Worm (Caenorhabditis elegans) whole organism, L4 larva: ENCODE measurements around the gene F57A8.1.

Experiments used
- F37D6.2 ChIP-seq: sonication (generic microtip); optimal IDR thresholded peaks from 2 replicates; lab custom pipeline; 2016; ENCODE audit warnings: mild to moderate bottlenecking, missing genetic modification characterization, missing compliant biosample characterization
- F49E8.2 ChIP-seq: sonication (generic microtip); optimal IDR thresholded peaks from 2 replicates; lab custom pipeline; 2016; ENCODE audit warnings: missing compliant biosample characterization, mild to moderate bottlenecking, missing genetic modification characterization, borderline replicate concordance
- Y75B8A.6 ChIP-seq: fragments of 200-800 bp; sonication (Bioruptor generic); IDR thresholded peaks from 2 replicates; pipeline ENCODE4 v1.3.6; 2022; ENCODE audit warnings: missing genetic modification reagents, missing genetic modification characterization, missing compliant biosample characterization
- ZK337.2 ChIP-seq: fragments of 200-800 bp; sonication (Bioruptor generic); IDR thresholded peaks from 2 replicates; pipeline ENCODE4 v1.3.6; 2022; ENCODE audit warnings: missing genetic modification reagents, missing genetic modification characterization, missing compliant biosample characterization
- ZK546.5 ChIP-seq, 2 experiments: sonication (generic microtip); optimal IDR thresholded peaks; 2 replicates each; lab custom pipeline; 2017; ENCODE audit warnings: missing biosample characterization in 2 of 2, missing genetic modification characterization in 2 of 2
- aha-1 ChIP-seq: fragments of 150-350 bp; peaks from one replicate; lab custom pipeline; 2014; ENCODE audit warnings: missing biosample characterization, missing genetic modification characterization
- ama-1 ChIP-seq: fragments of 150-350 bp; optimal IDR thresholded peaks from 2 replicates; lab custom pipeline; 2014; ENCODE audit warnings: inconsistent platforms, mixed read lengths
- ceh-44 ChIP-seq: fragments of 200-800 bp; sonication (Bioruptor generic); IDR thresholded peaks from 2 replicates; pipeline ENCODE4 v1.3.6; 2022; ENCODE audit warnings: missing genetic modification reagents, missing genetic modification characterization, missing compliant biosample characterization
- ctbp-1 ChIP-seq: fragments of 200-800 bp; sonication (Bioruptor generic); IDR thresholded peaks from 2 replicates; pipeline ENCODE4 v1.3.6; 2022; ENCODE audit warnings: missing genetic modification reagents, missing genetic modification characterization, missing compliant biosample characterization
- daf-16 ChIP-seq, 3 experiments: sonication (generic microtip); optimal IDR thresholded peaks; 2 replicates each; lab custom pipeline; 2016 to 2017; ENCODE audit warnings: missing genetic modification characterization in 3 of 3, missing genetic modification reagents in 3 of 3, mild to moderate bottlenecking in 2 of 3, missing compliant biosample characterization in 2 of 3, missing biosample characterization in 1 of 3, moderate library complexity in 1 of 3
- daf-19 ChIP-seq: fragments of 200-800 bp; sonication (Bioruptor generic); conservative IDR thresholded peaks from 2 replicates; pipeline ENCODE4 v1.3.6; 2022; ENCODE audit warnings: missing genetic modification characterization, missing compliant biosample characterization
- dmd-8 ChIP-seq: fragments of 200-800 bp; sonication (Bioruptor generic); IDR thresholded peaks from 2 replicates; pipeline ENCODE4 v1.3.6; 2022; ENCODE audit warnings: missing genetic modification characterization, missing compliant biosample characterization
- fos-1 ChIP-seq: fragments of 150-350 bp; optimal IDR thresholded peaks from 2 replicates; lab custom pipeline; 2014; ENCODE audit warnings: missing biosample characterization, missing genetic modification characterization
- gei-8 ChIP-seq: fragments of 200-800 bp; sonication (Bioruptor generic); optimal IDR thresholded peaks from 2 replicates; lab custom pipeline; 2018; ENCODE audit warnings: mild to moderate bottlenecking, missing genetic modification characterization, missing compliant biosample characterization
- hlh-11 ChIP-seq: fragments of 200-800 bp; sonication (Bioruptor generic); optimal IDR thresholded peaks from 2 replicates; lab custom pipeline; 2018; ENCODE audit warnings: mild to moderate bottlenecking, missing genetic modification characterization, missing compliant biosample characterization
- jun-1 ChIP-seq: fragments of 150-350 bp; optimal IDR thresholded peaks from 2 replicates; lab custom pipeline; 2014; ENCODE audit warnings: missing biosample characterization, missing genetic modification reagents, missing genetic modification characterization
- lin-1 ChIP-seq: fragments of 200-800 bp; sonication (Bioruptor generic); IDR thresholded peaks from 2 replicates; pipeline ENCODE4 v1.3.6; 2022; ENCODE audit warnings: missing genetic modification reagents, missing genetic modification characterization, missing compliant biosample characterization
- lin-15B ChIP-seq: fragments of 150-350 bp; sonication (generic microtip); optimal IDR thresholded peaks from 3 replicates; lab custom pipeline; 2014; ENCODE audit warnings: missing biosample characterization, missing genetic modification characterization
- lin-39 ChIP-seq: fragments of 150-350 bp; optimal IDR thresholded peaks from 2 replicates; lab custom pipeline; 2014; ENCODE audit warnings: missing biosample characterization, missing genetic modification reagents, missing genetic modification characterization
- lsy-2 ChIP-seq, 2 experiments: fragments of 150-350 bp in 1 of 2; sonication (generic microtip) in 1 of 2; optimal IDR thresholded peaks; 2 replicates each; lab custom pipeline; 2014 to 2017; ENCODE audit warnings: missing biosample characterization in 2 of 2, missing genetic modification characterization in 2 of 2
- mdl-1 ChIP-seq, 2 experiments: fragments of 150-350 bp in 1 of 2; sonication (generic microtip) in 1 of 2; optimal IDR thresholded peaks; 2 replicates each; lab custom pipeline; 2014 to 2017; ENCODE audit warnings: missing biosample characterization in 2 of 2, missing genetic modification characterization in 2 of 2
- mep-1 ChIP-seq: fragments of 150-350 bp; sonication (generic microtip); optimal IDR thresholded peaks from 3 replicates; lab custom pipeline; 2014; ENCODE audit warnings: missing biosample characterization, missing genetic modification characterization
- mxl-2 ChIP-seq: fragments of 200-800 bp; sonication (Bioruptor generic); conservative IDR thresholded peaks from 2 replicates; pipeline ENCODE4 v1.3.6; 2022; ENCODE audit warnings: missing genetic modification reagents, missing genetic modification characterization, missing compliant biosample characterization
- mxl-3 ChIP-seq: fragments of 200-800 bp; sonication (Bioruptor generic); optimal IDR thresholded peaks from 2 replicates; lab custom pipeline; 2018; ENCODE audit warnings: mild to moderate bottlenecking, missing genetic modification characterization, missing compliant biosample characterization
- nhr-11 ChIP-seq: fragments of 150-350 bp; optimal IDR thresholded peaks from 2 replicates; lab custom pipeline; 2014; ENCODE audit warnings: missing biosample characterization, missing genetic modification characterization
- nhr-25 ChIP-seq: sonication (generic microtip); optimal IDR thresholded peaks from 2 replicates; lab custom pipeline; 2017; ENCODE audit warnings: missing genetic modification characterization, mild to moderate bottlenecking, missing compliant biosample characterization, antibody characterized with exemption, moderate library complexity, borderline replicate concordance; ENCODE audit not compliant: insufficient read depth
- nhr-28 ChIP-seq: fragments of 150-350 bp; optimal IDR thresholded peaks from 2 replicates; lab custom pipeline; 2014; ENCODE audit warnings: missing biosample characterization, missing genetic modification characterization
- nhr-48 ChIP-seq: sonication (generic microtip); optimal IDR thresholded peaks from 2 replicates; lab custom pipeline; 2016; ENCODE audit warnings: mild to moderate bottlenecking, missing genetic modification characterization, missing compliant biosample characterization
- nhr-77 ChIP-seq: fragments of 150-350 bp; optimal IDR thresholded peaks from 2 replicates; lab custom pipeline; 2014; ENCODE audit warnings: missing biosample characterization, missing genetic modification characterization
- rbr-2 ChIP-seq: sonication (generic microtip); optimal IDR thresholded peaks from 2 replicates; lab custom pipeline; 2016; ENCODE audit warnings: missing genotype, missing genetic modification characterization, missing compliant biosample characterization
- sdz-12 ChIP-seq: fragments of 200-800 bp; sonication (Bioruptor generic); optimal IDR thresholded peaks from 2 replicates; lab custom pipeline; 2018; ENCODE audit warnings: mild to moderate bottlenecking, missing genetic modification characterization, missing compliant biosample characterization
- set-16 ChIP-seq: fragments of 200-800 bp; sonication (Bioruptor generic); IDR thresholded peaks from 2 replicates; pipeline ENCODE4 v1.3.6; 2022; ENCODE audit warnings: missing genetic modification reagents, missing genetic modification characterization, missing compliant biosample characterization
- spr-3 ChIP-seq: fragments of 200-800 bp; sonication (Bioruptor generic); optimal IDR thresholded peaks from 2 replicates; lab custom pipeline; 2018; ENCODE audit warnings: mild to moderate bottlenecking, missing genetic modification characterization, missing compliant biosample characterization
- tag-97 ChIP-seq: fragments of 200-800 bp; sonication (Bioruptor generic); IDR thresholded peaks from 2 replicates; pipeline ENCODE4 v1.3.6; 2022; ENCODE audit warnings: missing genetic modification characterization, missing compliant biosample characterization
- unc-130 ChIP-seq: sonication (generic microtip); optimal IDR thresholded peaks from 2 replicates; lab custom pipeline; 2016; ENCODE audit warnings: missing genetic modification reagents, missing genetic modification characterization, missing compliant biosample characterization
- unc-62 ChIP-seq, 3 experiments: fragments of 150-350 bp in 1 of 3; sonication (generic microtip); optimal IDR thresholded peaks in 2 of 3; peaks in 1 of 3; 1 replicate in 1 of 3; 2 replicates in 2 of 3; lab custom pipeline; 2014 to 2017; ENCODE audit warnings: missing biosample characterization in 3 of 3, missing genetic modification characterization in 3 of 3, missing genetic modification reagents in 3 of 3, missing genotype in 1 of 3
- vab-7 ChIP-seq: fragments of 200-800 bp; sonication (Bioruptor generic); IDR thresholded peaks from 2 replicates; pipeline ENCODE4 v1.3.6; 2022; ENCODE audit warnings: missing genetic modification reagents, missing genetic modification characterization, missing compliant biosample characterization
- zfp-3 ChIP-seq: fragments of 200-800 bp; sonication (Bioruptor generic); conservative IDR thresholded peaks from 2 replicates; pipeline ENCODE4 v1.3.6; 2022; ENCODE audit warnings: missing genetic modification reagents, missing genetic modification characterization, missing compliant biosample characterization
- ztf-11 ChIP-seq: fragments of 150-350 bp; optimal IDR thresholded peaks from 2 replicates; lab custom pipeline; 2014; ENCODE audit warnings: missing biosample characterization, missing genetic modification characterization

Gene F57A8.1

ce11 chrV:10060039-10060438, 22.9 kb downstream of the F57A8.1 start:
- TF ChIP-seq aha-1 (tag; lab: Kevin White, UChicago): peak; percentile 2
- TF ChIP-seq ZK337.2: no peak
- no peak for TF ChIP-seq F37D6.2
- TF ChIP-seq lin-39 (tag; lab: Kevin White, UChicago): no peak
- TF ChIP-seq lin-15B (tag; lab: Kevin White, UChicago): no peak
- no peak for TF ChIP-seq mep-1 (tag; lab: Kevin White, UChicago)
- peak in 1 of 2 experiments; percentile 52 for TF ChIP-seq daf-16 (GFP tag; optimal IDR thresholded peaks at IDR 0.05; lab: Kevin White, UChicago)
- no peak for TF ChIP-seq daf-16 (tag; optimal IDR thresholded peaks at IDR 0.05; lab: Kevin White, UChicago)

- TF ChIP-seq gei-8 (GFP tag; lab: Kevin White, UChicago) (no peak), daf-16 (GFP tag; optimal IDR thresholded peaks at IDR 0.05; lab: Kevin White, UChicago) (no peak), daf-16 (tag; optimal IDR thresholded peaks at IDR 0.05; lab: Kevin White, UChicago) (no peak), nhr-48 (no peak), mdl-1 (tag; optimal IDR thresholded peaks at IDR 0.05; lab: Kevin White, UChicago) (no peak), nhr-28 (tag; lab: Kevin White, UChicago) (no peak), spr-3 (GFP tag; lab: Kevin White, UChicago) (no peak), unc-130 (GFP tag; lab: Kevin White, UChicago) (no peak), mxl-3 (GFP tag; lab: Kevin White, UChicago) (no peak), nhr-25 (tag; lab: Kevin White, UChicago) (no peak), fos-1 (tag; lab: Kevin White, UChicago) (no peak), rbr-2 (tag; lab: Kevin White, UChicago) (no peak), nhr-77 (tag; lab: Kevin White, UChicago) (no peak), set-16 (no peak), daf-19 (GFP tag; lab: Robert Waterston, UW) (no peak), ZK546.5 (tag; optimal IDR thresholded peaks at IDR 0.05; lab: Kevin White, UChicago) (no peak), Y75B8A.6 (GFP tag; lab: Robert Waterston, UW) (no peak), ceh-44 (GFP tag; lab: Robert Waterston, UW) (no peak), lsy-2 (tag; optimal IDR thresholded peaks at IDR 0.05; lab: Kevin White, UChicago) (no peak), dmd-8 (GFP tag; lab: Robert Waterston, UW) (no peak), ZK337.2 (no peak)
- TF ChIP-seq, all 104 proteins: peak for 0
Observed at ce11 chrV:10064221-10064620, 27.1 kb downstream of the F57A8.1 start, which contains the start of gene fipr-13. Gene fipr-13 (plus strand): TSS chrV:10064521.

ce11 chrV:10065679-10066078, 28.5 kb downstream of the F57A8.1 start:
- TF ChIP-seq unc-62 (GFP tag; optimal IDR thresholded peaks at IDR 0.05 in 1 of 2; lab: Kevin White, UChicago): peak in 1 of 2 experiments; percentile 4
- no peak for TF ChIP-seq unc-62 (tag; optimal IDR thresholded peaks at IDR 0.05; lab: Kevin White, UChicago)
- no peak for TF ChIP-seq ama-1 (lab: Kevin White, UChicago)

- no peak for TF ChIP-seq vab-7 (GFP tag; lab: Robert Waterston, UW)
- no peak for TF ChIP-seq fos-1 (tag; lab: Kevin White, UChicago)
- no peak for TF ChIP-seq ctbp-1
- no peak for TF ChIP-seq jun-1 (tag; lab: Kevin White, UChicago)
- TF ChIP-seq Y75B8A.6 (GFP tag; lab: Robert Waterston, UW): no peak
- TF ChIP-seq tag-97 (GFP tag; lab: Robert Waterston, UW): no peak
- no peak for TF ChIP-seq hlh-11 (tag; lab: Kevin White, UChicago)
- no peak for TF ChIP-seq F49E8.2
- no peak for TF ChIP-seq zfp-3 (GFP tag; lab: Robert Waterston, UW)
- TF ChIP-seq sdz-12: no peak
- TF ChIP-seq nhr-11 (tag; lab: Kevin White, UChicago): no peak
- no peak for TF ChIP-seq rbr-2 (tag; lab: Kevin White, UChicago)
- TF ChIP-seq ztf-11: no peak
- TF ChIP-seq mxl-2 (GFP tag; lab: Robert Waterston, UW): no peak
- no peak for TF ChIP-seq nhr-77 (tag; lab: Kevin White, UChicago)
- no peak for TF ChIP-seq set-16
- no peak for TF ChIP-seq lin-1
Observed at ce11 chrV:10066769-10067168, 29.6 kb downstream of the F57A8.1 start, which contains the start of gene npr-39. Gene npr-39 (plus strand): TSS chrV:10067069.
